Fruit fly (Drosophila melanogaster) whole organism, embryonic: ENCODE data around the gene ebd2.

Experiments
- Bdp1 ChIP-seq: fragments of 200-800 bp; sonication (Bioruptor generic); optimal IDR thresholded peaks from 3 replicates; lab custom pipeline; 2016; ENCODE audit warnings: missing biosample characterization, missing genetic modification characterization
- CG10147 ChIP-seq: fragments of 200-800 bp; sonication (Bioruptor generic); optimal IDR thresholded peaks from 2 replicates; lab custom pipeline; 2019; ENCODE audit warnings: missing biosample characterization, mild to moderate bottlenecking, missing genetic modification characterization, moderate library complexity
- CG10267 ChIP-seq: fragments of 200-800 bp; sonication (Bioruptor generic); optimal IDR thresholded peaks from 2 replicates; lab custom pipeline; 2018; ENCODE audit warnings: missing biosample characterization, mild to moderate bottlenecking, missing genetic modification characterization, moderate library complexity
- CG11560 ChIP-seq: fragments of 200-800 bp; sonication (Bioruptor generic); IDR thresholded peaks from 3 replicates; pipeline ENCODE4 v1.3.6; 2022; ENCODE audit warnings: missing biosample characterization, missing genetic modification characterization
- CG12071 ChIP-seq: fragments of 200-800 bp; sonication (Bioruptor generic); optimal IDR thresholded peaks from 3 replicates; lab custom pipeline; 2018; ENCODE audit warnings: missing biosample characterization, mild to moderate bottlenecking, missing genetic modification characterization
- CG12769 ChIP-seq: fragments of 200-800 bp; sonication (Bioruptor generic); optimal IDR thresholded peaks from 2 replicates; lab custom pipeline; 2019; ENCODE audit warnings: missing biosample characterization, mild to moderate bottlenecking, missing genetic modification characterization, moderate library complexity
- CG15514 ChIP-seq: fragments of 200-800 bp; sonication (Bioruptor generic); optimal IDR thresholded peaks from 3 replicates; lab custom pipeline; 2017; ENCODE audit warnings: missing biosample characterization, missing genetic modification characterization, mild to moderate bottlenecking, moderate library complexity, missing genetic modification reagents
- CG15601 ChIP-seq: fragments of 200-800 bp; sonication (Bioruptor generic); optimal IDR thresholded peaks from 3 replicates; lab custom pipeline; 2019; ENCODE audit warnings: missing biosample characterization, mild to moderate bottlenecking, missing genetic modification characterization, moderate library complexity
- CG1603 ChIP-seq: fragments of 200-800 bp; sonication (Bioruptor generic); optimal IDR thresholded peaks from 2 replicates; lab custom pipeline; 2019; ENCODE audit warnings: missing biosample characterization, mild to moderate bottlenecking, missing genetic modification characterization, moderate library complexity
- CG3847 ChIP-seq: fragments of 200-800 bp; sonication (Bioruptor generic); IDR thresholded peaks from 2 replicates; pipeline ENCODE4 v1.3.6; 2022; ENCODE audit warnings: missing biosample characterization, missing genetic modification characterization
- CG6683 ChIP-seq: fragments of 200-800 bp; sonication (Bioruptor generic); optimal IDR thresholded peaks from 2 replicates; lab custom pipeline; 2017; ENCODE audit warnings: missing biosample characterization, mild to moderate bottlenecking, missing genetic modification characterization, missing genetic modification reagents
- CG6791 ChIP-seq: fragments of 200-800 bp; sonication (Bioruptor generic); IDR thresholded peaks from 3 replicates; pipeline ENCODE4 v1.3.6; 2022; ENCODE audit warnings: missing biosample characterization, missing genetic modification characterization; ENCODE audit not compliant: partially characterized antibody
- CG7372 ChIP-seq: fragments of 200-800 bp; sonication (Bioruptor generic); IDR thresholded peaks from 2 replicates; pipeline ENCODE4 v1.3.6; 2022; ENCODE audit warnings: missing biosample characterization, missing genetic modification characterization
- CG7963 ChIP-seq: fragments of 200-800 bp; sonication (Bioruptor generic); IDR thresholded peaks from 3 replicates; pipeline ENCODE4 v1.3.6; 2022; ENCODE audit warnings: missing biosample characterization, missing genetic modification characterization; ENCODE audit not compliant: partially characterized antibody
- CG9609 ChIP-seq: fragments of 200-800 bp; sonication (Bioruptor generic); optimal IDR thresholded peaks from 3 replicates; lab custom pipeline; 2016; ENCODE audit warnings: missing biosample characterization, missing genetic modification characterization
- CG9932 ChIP-seq: fragments of 200-800 bp; sonication (Bioruptor generic); IDR thresholded peaks from 2 replicates; pipeline ENCODE4 v1.3.6; 2022; ENCODE audit warnings: missing biosample characterization, missing genetic modification characterization
- Dip3 ChIP-seq: fragments of 200-800 bp; sonication (Bioruptor generic); optimal IDR thresholded peaks from 3 replicates; lab custom pipeline; 2016; ENCODE audit warnings: missing biosample characterization, missing genetic modification characterization
- E2f2 ChIP-seq: fragments of 200-800 bp; sonication (Bioruptor generic); IDR thresholded peaks from 2 replicates; pipeline ENCODE4 v1.3.6; 2022; ENCODE audit warnings: missing biosample characterization, missing genetic modification characterization
- Elba2 ChIP-seq: fragments of 200-800 bp; sonication (Bioruptor generic); optimal IDR thresholded peaks from 3 replicates; lab custom pipeline; 2016; ENCODE audit warnings: missing biosample characterization, missing genetic modification characterization
- Fer2 ChIP-seq: fragments of 200-800 bp; sonication (Bioruptor generic); optimal IDR thresholded peaks from 2 replicates; lab custom pipeline; 2018; ENCODE audit warnings: missing biosample characterization, mild to moderate bottlenecking, missing genetic modification characterization, moderate library complexity
- MBD-R2 ChIP-seq: fragments of 200-800 bp; sonication (Bioruptor generic); IDR thresholded peaks from 2 replicates; pipeline ENCODE4 v1.3.6; 2022; ENCODE audit warnings: missing biosample characterization, missing genetic modification characterization
- NfI ChIP-seq: fragments of 200-800 bp; sonication (Bioruptor generic); optimal IDR thresholded peaks from 3 replicates; lab custom pipeline; 2018; ENCODE audit warnings: missing biosample characterization, mild to moderate bottlenecking, missing genetic modification characterization, moderate library complexity
- Opbp ChIP-seq: fragments of 200-800 bp; sonication (Bioruptor generic); IDR thresholded peaks from 3 replicates; pipeline ENCODE4 v1.3.6; 2022; ENCODE audit warnings: missing biosample characterization, missing genetic modification characterization; ENCODE audit not compliant: partially characterized antibody
- Scr ChIP-seq: fragments of 200-800 bp; sonication (Bioruptor generic); IDR thresholded peaks from 2 replicates; pipeline ENCODE4 v1.3.6; 2022; ENCODE audit warnings: missing biosample characterization, missing genetic modification characterization; ENCODE audit not compliant: partially characterized antibody
- Sin3A ChIP-seq: fragments of >200 bp; optimal IDR thresholded peaks from 2 replicates; lab custom pipeline; 2018
- Trl ChIP-seq, 3 experiments: fragments of >200 bp in 2 of 3; fragments of 200-800 bp in 1 of 3; sonication (Bioruptor generic) in 1 of 3; optimal IDR thresholded peaks; 2 replicates in 1 of 3; 3 replicates in 2 of 3; lab custom pipeline; 2016 to 2017; ENCODE audit warnings: missing biosample characterization in 1 of 3, missing genetic modification characterization in 1 of 3
- YL-1 ChIP-seq: fragments of 200-800 bp; sonication (Bioruptor generic); optimal IDR thresholded peaks from 3 replicates; lab custom pipeline; 2017; ENCODE audit warnings: missing biosample characterization, mild to moderate bottlenecking, missing genetic modification characterization
- ato ChIP-seq: fragments of 200-800 bp; sonication (Bioruptor generic); IDR thresholded peaks from 2 replicates; pipeline ENCODE4 v1.3.6; 2022; ENCODE audit warnings: missing biosample characterization, missing genetic modification characterization; ENCODE audit not compliant: partially characterized antibody
- bbx ChIP-seq: fragments of 200-800 bp; sonication (Bioruptor generic); IDR thresholded peaks from 2 replicates; pipeline ENCODE4 v1.3.6; 2022; ENCODE audit warnings: missing biosample characterization, missing genetic modification characterization; ENCODE audit not compliant: partially characterized antibody
- cg ChIP-seq: fragments of 200-800 bp; sonication (Bioruptor generic); optimal IDR thresholded peaks from 3 replicates; lab custom pipeline; 2019; ENCODE audit warnings: missing biosample characterization, mild to moderate bottlenecking, missing genetic modification characterization, moderate library complexity
- da ChIP-seq: fragments of 200-800 bp; sonication (Bioruptor generic); optimal IDR thresholded peaks from 2 replicates; lab custom pipeline; 2016; ENCODE audit warnings: missing biosample characterization, missing genetic modification characterization
- emc ChIP-seq: fragments of 200-800 bp; sonication (Bioruptor generic); optimal IDR thresholded peaks from 2 replicates; lab custom pipeline; 2016; ENCODE audit warnings: missing biosample characterization, missing genetic modification characterization
- gfzf ChIP-seq: fragments of 200-800 bp; sonication (Bioruptor generic); optimal IDR thresholded peaks from 2 replicates; lab custom pipeline; 2016; ENCODE audit warnings: missing biosample characterization, mild to moderate bottlenecking, missing genetic modification characterization, moderate library complexity
- knrl ChIP-seq: fragments of 200-800 bp; sonication (Bioruptor generic); IDR thresholded peaks from 3 replicates; pipeline ENCODE4 v1.3.6; 2022; ENCODE audit warnings: missing biosample characterization, missing genetic modification characterization; ENCODE audit not compliant: partially characterized antibody
- odd ChIP-seq: fragments of 200-800 bp; sonication (Bioruptor generic); optimal IDR thresholded peaks from 2 replicates; lab custom pipeline; 2017; ENCODE audit warnings: missing biosample characterization, mild to moderate bottlenecking, missing genetic modification characterization
- otp ChIP-seq: fragments of 200-800 bp; sonication (Bioruptor generic); IDR thresholded peaks from 3 replicates; pipeline ENCODE4, ENCODE4 v1.3.6; 2022; ENCODE audit warnings: missing biosample characterization, missing genetic modification characterization
- p53 ChIP-seq: fragments of 200-800 bp; sonication (Bioruptor generic); optimal IDR thresholded peaks from 2 replicates; lab custom pipeline; 2016; ENCODE audit warnings: missing biosample characterization, missing genetic modification characterization
- ro ChIP-seq: fragments of 200-800 bp; sonication (Bioruptor generic); IDR thresholded peaks from 2 replicates; pipeline ENCODE4 v1.3.6; 2022; ENCODE audit warnings: missing biosample characterization, missing genetic modification characterization
- sima ChIP-seq: fragments of 200-800 bp; sonication (Bioruptor generic); optimal IDR thresholded peaks from 2 replicates; lab custom pipeline; 2016; ENCODE audit warnings: missing biosample characterization, missing genetic modification characterization
- stwl ChIP-seq: fragments of 200-800 bp; sonication (Bioruptor generic); optimal IDR thresholded peaks from 3 replicates; lab custom pipeline; 2018; ENCODE audit warnings: missing biosample characterization, mild to moderate bottlenecking, missing genetic modification characterization, moderate library complexity
- tll ChIP-seq, 2 experiments: fragments of 200-800 bp in 1 of 2; fragments of >200 bp in 1 of 2; sonication (Bioruptor generic) in 1 of 2; optimal IDR thresholded peaks; 2 replicates each; lab custom pipeline; 2017 to 2019; ENCODE audit warnings: missing biosample characterization in 2 of 2, missing genetic modification characterization in 2 of 2, mild to moderate bottlenecking in 1 of 2, moderate library complexity in 1 of 2
- unc-4 ChIP-seq: fragments of 200-800 bp; sonication (Bioruptor generic); IDR thresholded peaks from 2 replicates; pipeline ENCODE4 v1.3.6; 2022; ENCODE audit warnings: missing biosample characterization, missing genetic modification characterization; ENCODE audit not compliant: partially characterized antibody
- usp ChIP-seq: fragments of >200 bp; optimal IDR thresholded peaks from 2 replicates; lab custom pipeline; 2017; ENCODE audit warnings: missing biosample characterization, missing genetic modification characterization
- vvl ChIP-seq: fragments of 200-800 bp; sonication (Bioruptor generic); IDR thresholded peaks from 2 replicates; pipeline ENCODE4 v1.3.6; 2022; ENCODE audit warnings: missing biosample characterization, missing genetic modification characterization
- zen ChIP-seq: fragments of 200-800 bp; sonication (Bioruptor generic); optimal IDR thresholded peaks from 3 replicates; lab custom pipeline; 2018; ENCODE audit warnings: missing biosample characterization, mild to moderate bottlenecking, missing genetic modification characterization, moderate library complexity
- zf30C ChIP-seq: fragments of 200-800 bp; sonication (Bioruptor generic); optimal IDR thresholded peaks from 3 replicates; lab custom pipeline; 2018; ENCODE audit warnings: missing biosample characterization, mild to moderate bottlenecking, missing genetic modification characterization
- zfh2 ChIP-seq: fragments of 200-800 bp; sonication (Bioruptor generic); optimal IDR thresholded peaks from 2 replicates; lab custom pipeline; 2016; ENCODE audit warnings: missing biosample characterization, missing genetic modification characterization

Gene ebd2

dm6 chr3L:21317416-21318259 lies 31.4 kb downstream of the ebd2 start, which contains the start of gene Pc (continued):
- TF ChIP-seq CG15601 (tag; lab: Kevin White, UChicago) (peak; percentile 32), CG11560 (tag; lab: Robert Waterston, UW) (peak; percentile 84; the same call in 2 of the 3 replicates), stwl (tag; lab: Kevin White, UChicago) (peak; percentile 89), knrl (GFP tag; lab: Robert Waterston, UW) (peak; percentile 89), CG15514 (peak; percentile 91), CG12769 (tag; lab: Kevin White, UChicago) (peak; percentile 35), Bdp1 (no peak), CG1603 (tag; lab: Kevin White, UChicago) (peak; percentile 100), CG9609 (GFP tag; lab: Kevin White, UChicago) (peak; percentile 4), Elba2 (no peak), sima (GFP tag; lab: Kevin White, UChicago) (peak; percentile 34), zen (tag; lab: Kevin White, UChicago) (peak; percentile 78), MBD-R2 (peak; percentile 80), zf30C (peak; percentile 4), gfzf (GFP tag; lab: Kevin White, UChicago) (peak; percentile 86), CG10147 (GFP tag; lab: Kevin White, UChicago) (no peak), CG6791 (GFP tag; lab: Robert Waterston, UW) (peak; percentile 90), cg (GFP tag; lab: Kevin White, UChicago) (peak; percentile 93), Scr (GFP tag; lab: Robert Waterston, UW) (peak; percentile 81), CG7963 (peak; percentile 78), CG9932 (GFP tag; lab: Robert Waterston, UW) (peak; percentile 46), CG12071 (no peak), Dip3 (peak; percentile 10), Opbp (GFP tag; lab: Robert Waterston, UW) (peak; percentile 86), Fer2 (no peak), Trl (optimal IDR thresholded peaks at IDR 0.05; lab: Kevin White, UChicago) (no peak), Trl (GFP tag; optimal IDR thresholded peaks at IDR 0.05; lab: Kevin White, UChicago) (peak; percentile 13), usp (GFP tag; lab: Kevin White, UChicago) (no peak), unc-4 (GFP tag; lab: Robert Waterston, UW) (peak; percentile 86), otp (no peak), p53 (peak; percentile 59), da (GFP tag; lab: Kevin White, UChicago) (peak; percentile 0), odd (GFP tag; lab: Kevin White, UChicago) (no peak), ro (GFP tag; lab: Robert Waterston, UW) (no peak), ato (GFP tag; lab: Robert Waterston, UW) (peak; percentile 72; the same call in 1 of the 2 replicates), zfh2 (GFP tag; lab: Kevin White, UChicago) (peak; percentile 0), bbx (peak; percentile 88), CG7372 (no peak), vvl (GFP tag; lab: Robert Waterston, UW) (no peak; the same call in 1 of the 2 replicates), CG6683 (GFP tag; lab: Kevin White, UChicago) (no peak), CG3847 (GFP tag; lab: Robert Waterston, UW) (peak; percentile 69), E2f2 (GFP tag; lab: Robert Waterston, UW) (peak; percentile 64), Sin3A (peak; percentile 65), YL-1 (GFP tag; lab: Kevin White, UChicago) (peak; percentile 67), NfI (GFP tag; lab: Kevin White, UChicago) (no peak), emc (GFP tag; lab: Kevin White, UChicago) (no peak), tll (GFP tag; optimal IDR thresholded peaks at IDR 0.05; lab: Kevin White, UChicago) (peak in 1 of 2 experiments; percentile 46), CG10267 (tag; lab: Kevin White, UChicago) (peak; percentile 61)
